Fruit fly (Drosophila melanogaster) whole organism, wandering third instar larva: ENCODE results near the gene tsl.

Source experiments
- Abd-B ChIP-seq: fragments of >200 bp; optimal IDR thresholded peaks from 2 replicates; lab custom pipeline; 2017; ENCODE audit warnings: missing biosample characterization, missing genetic modification characterization
- CG32264 ChIP-seq: fragments of 200-800 bp; sonication (Bioruptor generic); optimal IDR thresholded peaks from 2 replicates; lab custom pipeline; 2016; ENCODE audit warnings: missing biosample characterization, missing genetic modification characterization
- CG9705 ChIP-seq: fragments of 200-800 bp; sonication (Bioruptor generic); optimal IDR thresholded peaks from 2 replicates; lab custom pipeline; 2018; ENCODE audit warnings: missing biosample characterization, mild to moderate bottlenecking, missing genetic modification characterization
- Dfd ChIP-seq: fragments of >200 bp; optimal IDR thresholded peaks from 2 replicates; lab custom pipeline; 2017; ENCODE audit warnings: missing biosample characterization, missing genetic modification characterization
- Dif ChIP-seq: fragments of 200-275, 200-300 bp; sonication (Bioruptor generic); optimal IDR thresholded peaks from 2 replicates; lab custom pipeline; 2018; ENCODE audit warnings: missing biosample characterization, missing genetic modification characterization; ENCODE audit not compliant: partially characterized antibody
- GATAd ChIP-seq: sonication (Bioruptor generic); optimal IDR thresholded peaks from 2 replicates; lab custom pipeline; 2016; ENCODE audit warnings: missing biosample characterization, missing genetic modification characterization
- HLH106 ChIP-seq: fragments of 200-800 bp; optimal IDR thresholded peaks from 3 replicates; lab custom pipeline; 2019; ENCODE audit warnings: missing biosample characterization, mild to moderate bottlenecking, missing genetic modification characterization, moderate library complexity
- Hnf4 ChIP-seq: fragments of 200-800 bp; sonication (Bioruptor generic); optimal IDR thresholded peaks from 2 replicates; lab custom pipeline; 2016; ENCODE audit warnings: missing biosample characterization, mild to moderate bottlenecking, missing genetic modification characterization
- Hr78 ChIP-seq: fragments of >200 bp; optimal IDR thresholded peaks from 2 replicates; lab custom pipeline; 2017; ENCODE audit warnings: missing biosample characterization, missing genetic modification characterization
- Hr83 ChIP-seq: fragments of 200-300 bp; sonication (Bioruptor generic); optimal IDR thresholded peaks from 2 replicates; lab custom pipeline; 2016; ENCODE audit warnings: missing biosample characterization, mild to moderate bottlenecking, missing genetic modification characterization, moderate library complexity; ENCODE audit not compliant: poor library complexity, severe bottlenecking
- Jra ChIP-seq: sonication (Bioruptor generic); optimal IDR thresholded peaks from 2 replicates; lab custom pipeline; 2016; ENCODE audit warnings: missing biosample characterization, missing genetic modification characterization
- Mio ChIP-seq: sonication (Bioruptor generic); optimal IDR thresholded peaks from 2 replicates; lab custom pipeline; 2016; ENCODE audit warnings: missing biosample characterization, missing genetic modification characterization
- Myc ChIP-seq: fragments of >200 bp; optimal IDR thresholded peaks from 2 replicates; lab custom pipeline; 2017
- N ChIP-seq: fragments of >200 bp; optimal IDR thresholded peaks from 2 replicates; lab custom pipeline; 2018; ENCODE audit warnings: missing biosample characterization, missing external identifiers, missing genetic modification characterization
- OdsH ChIP-seq: fragments of 200-800 bp; sonication (Bioruptor generic); optimal IDR thresholded peaks from 2 replicates; lab custom pipeline; 2016; ENCODE audit warnings: missing biosample characterization, mild to moderate bottlenecking, missing genetic modification characterization
- Rel ChIP-seq, 2 experiments: fragments of 200-800 bp; sonication (Bioruptor generic) in 1 of 2; optimal IDR thresholded peaks; 2 replicates in 1 of 2; 3 replicates in 1 of 2; lab custom pipeline; 2016 to 2019; ENCODE audit warnings: mild to moderate bottlenecking in 2 of 2, missing biosample characterization in 2 of 2, missing genetic modification characterization in 2 of 2, moderate library complexity in 1 of 2
- Sp1 ChIP-seq: fragments of 200-800 bp; sonication (Bioruptor generic); optimal IDR thresholded peaks from 3 replicates; lab custom pipeline; 2019; ENCODE audit warnings: missing biosample characterization, mild to moderate bottlenecking, missing genetic modification characterization, moderate library complexity
- Vsx2 ChIP-seq: fragments of 200-300, 225-300 bp; sonication (Bioruptor generic); optimal IDR thresholded peaks from 2 replicates; lab custom pipeline; 2018; ENCODE audit warnings: missing biosample characterization, missing genetic modification characterization; ENCODE audit not compliant: partially characterized antibody
- br ChIP-seq: fragments of 200-800 bp; sonication (Bioruptor generic); optimal IDR thresholded peaks from 2 replicates; lab custom pipeline; 2016; ENCODE audit warnings: missing biosample characterization, missing genetic modification characterization
- brk ChIP-seq: fragments of 200-800 bp; sonication (Bioruptor generic); optimal IDR thresholded peaks from 2 replicates; lab custom pipeline; 2016; ENCODE audit warnings: missing biosample characterization, mild to moderate bottlenecking, missing genetic modification characterization
- dl ChIP-seq, 2 experiments: fragments of 175-275, 200-275 bp in 1 of 2; fragments of 200-275 bp in 1 of 2; sonication (Bioruptor generic); optimal IDR thresholded peaks; lab custom pipeline; 2018; ENCODE audit warnings: mild to moderate bottlenecking in 2 of 2, missing biosample characterization in 2 of 2, missing genetic modification characterization in 2 of 2, moderate library complexity in 2 of 2; ENCODE audit not compliant: partially characterized antibody in 2 of 2, insufficient read depth in 1 of 2
- dmrt93B ChIP-seq: fragments of 200-800 bp; sonication (Bioruptor generic); optimal IDR thresholded peaks from 2 replicates; lab custom pipeline; 2018; ENCODE audit warnings: missing biosample characterization, mild to moderate bottlenecking, missing genetic modification characterization
- dsf ChIP-seq: sonication (Bioruptor generic); optimal IDR thresholded peaks from 2 replicates; lab custom pipeline; 2016; ENCODE audit warnings: missing biosample characterization, missing genetic modification characterization, borderline replicate concordance
- ey ChIP-seq: fragments of 200-800 bp; sonication (Bioruptor generic); optimal IDR thresholded peaks from 2 replicates; lab custom pipeline; 2016; ENCODE audit warnings: missing biosample characterization, missing genetic modification characterization
- foxo ChIP-seq, 2 experiments: fragments of 200-800 bp; sonication (Bioruptor generic); optimal IDR thresholded peaks; 2 replicates in 1 of 2; 3 replicates in 1 of 2; lab custom pipeline; 2016 to 2017; ENCODE audit warnings: missing biosample characterization in 2 of 2, missing genetic modification characterization in 2 of 2
- fru ChIP-seq: fragments of 200-800 bp; sonication (Bioruptor generic); optimal IDR thresholded peaks from 3 replicates; lab custom pipeline; 2016; ENCODE audit warnings: missing biosample characterization, mild to moderate bottlenecking, missing genetic modification characterization
- h ChIP-seq: fragments of 200-800 bp; sonication (Bioruptor generic); optimal IDR thresholded peaks from 3 replicates; lab custom pipeline; 2016; ENCODE audit warnings: missing biosample characterization, mild to moderate bottlenecking, missing genetic modification characterization
- jim ChIP-seq: fragments of 175-275, 200-325 bp; sonication (Bioruptor generic); optimal IDR thresholded peaks from 2 replicates; lab custom pipeline; 2016; ENCODE audit warnings: missing biosample characterization, mild to moderate bottlenecking, missing genetic modification characterization
- lola ChIP-seq: fragments of >200 bp; optimal IDR thresholded peaks from 2 replicates; lab custom pipeline; 2017; ENCODE audit warnings: missing biosample characterization, missing genetic modification characterization
- pan ChIP-seq: fragments of >200 bp; optimal IDR thresholded peaks from 2 replicates; lab custom pipeline; 2017
- psq ChIP-seq: fragments of 200-800 bp; sonication (Bioruptor generic); optimal IDR thresholded peaks from 3 replicates; lab custom pipeline; 2017; ENCODE audit warnings: missing biosample characterization, mild to moderate bottlenecking, missing genetic modification characterization, moderate library complexity
- rgr ChIP-seq: fragments of 200-800 bp; sonication (Bioruptor generic); optimal IDR thresholded peaks from 3 replicates; lab custom pipeline; 2016; ENCODE audit warnings: missing biosample characterization, mild to moderate bottlenecking, missing genetic modification characterization
- sage ChIP-seq: fragments of 200-800 bp; sonication (Bioruptor generic); optimal IDR thresholded peaks from 2 replicates; lab custom pipeline; 2016; ENCODE audit warnings: missing biosample characterization, mild to moderate bottlenecking, missing genetic modification characterization
- sv ChIP-seq: fragments of 200-800 bp; sonication (Bioruptor generic); optimal IDR thresholded peaks from 3 replicates; lab custom pipeline; 2016; ENCODE audit warnings: missing biosample characterization, missing genetic modification characterization
- tai ChIP-seq: sonication (Bioruptor generic); optimal IDR thresholded peaks from 2 replicates; lab custom pipeline; 2016; ENCODE audit warnings: missing biosample characterization, missing genetic modification characterization
- usp ChIP-seq: fragments of >200 bp; optimal IDR thresholded peaks from 2 replicates; lab custom pipeline; 2017; ENCODE audit warnings: missing biosample characterization, missing genetic modification characterization
- woc ChIP-seq: sonication (Bioruptor generic); optimal IDR thresholded peaks from 2 replicates; lab custom pipeline; 2016; ENCODE audit warnings: missing biosample characterization, mild to moderate bottlenecking, missing genetic modification characterization

The tsl gene

dm6 chr3R:21808622-21809347 is 26.4 kb upstream of the tsl start:
- no peak for TF ChIP-seq dmrt93B (GFP tag; lab: Kevin White, UChicago)
- TF ChIP-seq sage (GFP tag; lab: Kevin White, UChicago), result no peak
- peak; percentile 1 for TF ChIP-seq ey (GFP tag; lab: Kevin White, UChicago)
- TF ChIP-seq woc, result peak; percentile 15
- TF ChIP-seq h (GFP tag; lab: Kevin White, UChicago), result peak; percentile 25
- TF ChIP-seq Vsx2, result peak; percentile 29
- no peak for TF ChIP-seq CG32264 (GFP tag; lab: Kevin White, UChicago)
- no peak for TF ChIP-seq psq (GFP tag; lab: Kevin White, UChicago)
- TF ChIP-seq N (GFP tag; lab: Kevin White, UChicago), result no peak
- TF ChIP-seq lola (GFP tag; lab: Kevin White, UChicago), result no peak
- TF ChIP-seq GATAd (GFP tag; lab: Kevin White, UChicago), result no peak
- peak; percentile 3 for TF ChIP-seq br (GFP tag; lab: Kevin White, UChicago)
- TF ChIP-seq Rel (GFP tag; optimal IDR thresholded peaks at IDR 0.05; lab: Kevin White, UChicago), result no peak
- no peak for TF ChIP-seq Rel (tag; optimal IDR thresholded peaks at IDR 0.05; lab: Kevin White, UChicago)
- peak; percentile 6 for TF ChIP-seq Sp1
- TF ChIP-seq foxo (GFP tag; optimal IDR thresholded peaks at IDR 0.05; lab: Kevin White, UChicago), result peak in 1 of 2 experiments; percentile 40
- no peak for TF ChIP-seq dsf (GFP tag; lab: Kevin White, UChicago)

dm6 chr3R:21807264-21807663 is 24.9 kb upstream of the tsl start:
- no peak for TF ChIP-seq N (GFP tag; lab: Kevin White, UChicago)
- TF ChIP-seq Mio, result no peak
- TF ChIP-seq rgr (GFP tag; lab: Kevin White, UChicago), result no peak
- no peak for TF ChIP-seq GATAd (GFP tag; lab: Kevin White, UChicago)
- TF ChIP-seq HLH106 (tag; lab: Kevin White, UChicago), result no peak
- no peak for TF ChIP-seq pan (lab: Kevin White, UChicago)
- TF ChIP-seq Dif, result no peak
- no peak for TF ChIP-seq Hr83 (GFP tag; lab: Kevin White, UChicago)
- no peak for TF ChIP-seq dmrt93B (GFP tag; lab: Kevin White, UChicago)
- no peak for TF ChIP-seq h (GFP tag; lab: Kevin White, UChicago)
- TF ChIP-seq foxo (GFP tag; optimal IDR thresholded peaks at IDR 0.05; lab: Kevin White, UChicago), result no peak
- TF ChIP-seq Rel (GFP tag; optimal IDR thresholded peaks at IDR 0.05; lab: Kevin White, UChicago), result no peak
- TF ChIP-seq Rel (tag; optimal IDR thresholded peaks at IDR 0.05; lab: Kevin White, UChicago), result no peak
- no peak for TF ChIP-seq Jra (GFP tag; lab: Kevin White, UChicago)
- no peak for TF ChIP-seq sv
- TF ChIP-seq sage (GFP tag; lab: Kevin White, UChicago), result no peak

dm6 chr3R:21793760-21794159 is 11.4 kb upstream of the tsl start:
- TF ChIP-seq Hr78 (no peak), CG9705 (GFP tag; lab: Kevin White, UChicago) (no peak), GATAd (GFP tag; lab: Kevin White, UChicago) (no peak)
- TF ChIP-seq, all 38 proteins: peak for 0

- TF ChIP-seq Dif, result no peak
- TF ChIP-seq Dfd, result peak; percentile 34
- no peak for TF ChIP-seq jim (GFP tag; lab: Kevin White, UChicago)
- TF ChIP-seq, all 38 proteins: peak for 1
Observed at dm6 chr3R:21790392-21790791, 8.1 kb upstream of the tsl start.

dm6 chr3R:21781448-21781847 is 888 bp downstream of the tsl start:
- no peak for TF ChIP-seq jim (GFP tag; lab: Kevin White, UChicago)
- no peak for TF ChIP-seq Abd-B (GFP tag; lab: Kevin White, UChicago)
- TF ChIP-seq sv, result peak; percentile 71
- TF ChIP-seq Myc (lab: Kevin White, UChicago), result no peak
- peak; percentile 57 for TF ChIP-seq sage (GFP tag; lab: Kevin White, UChicago)
- no peak for TF ChIP-seq usp (GFP tag; lab: Kevin White, UChicago)
- TF ChIP-seq Hr78, result no peak
- TF ChIP-seq CG32264 (GFP tag; lab: Kevin White, UChicago), result peak; percentile 85
- no peak for TF ChIP-seq N (GFP tag; lab: Kevin White, UChicago)
- TF ChIP-seq dl (GFP tag; optimal IDR thresholded peaks at IDR 0.05; lab: Kevin White, UChicago; ENCODE audit: insufficient read depth in 1 of 2, partially characterized antibody in 2 of 2), result no peak
- peak; percentile 88 for TF ChIP-seq Hnf4
- no peak for TF ChIP-seq Vsx2
- peak; percentile 92 for TF ChIP-seq ey (GFP tag; lab: Kevin White, UChicago)
- TF ChIP-seq pan (lab: Kevin White, UChicago), result no peak
- peak; percentile 56 for TF ChIP-seq tai
- no peak for TF ChIP-seq lola (GFP tag; lab: Kevin White, UChicago)
- no peak for TF ChIP-seq Dif
- TF ChIP-seq OdsH, result peak; percentile 92
- no peak for TF ChIP-seq Dfd
- no peak for TF ChIP-seq GATAd (GFP tag; lab: Kevin White, UChicago)
- TF ChIP-seq brk, result peak; percentile 85
- peak; percentile 71 for TF ChIP-seq Rel (GFP tag; optimal IDR thresholded peaks at IDR 0.05; lab: Kevin White, UChicago)
- TF ChIP-seq Rel (tag; optimal IDR thresholded peaks at IDR 0.05; lab: Kevin White, UChicago), result no peak
- TF ChIP-seq Mio, result no peak
- peak; percentile 14 for TF ChIP-seq dsf (GFP tag; lab: Kevin White, UChicago)
- peak; percentile 88 for TF ChIP-seq Sp1
- TF ChIP-seq fru (GFP tag; lab: Kevin White, UChicago), result peak; percentile 94
- TF ChIP-seq psq (GFP tag; lab: Kevin White, UChicago), result peak; percentile 89
- TF ChIP-seq woc, result peak; percentile 90
